Fruit fly (Drosophila melanogaster): Measurements from ENCODE around the gene PpD6.

PpD6 gene

dm6 chr2L:3158260-3159072 lies 49.0 kb downstream of the PpD6 start (continued):
- TF ChIP-seq CG3032 (tag; optimal IDR thresholded peaks at IDR 0.05) (peak; percentile 1), CG6808 (GFP tag; optimal IDR thresholded peaks at IDR 0.05) (peak; percentile 97), CG8632 (GFP tag; optimal IDR thresholded peaks at IDR 0.05) (no peak), CG4318 (GFP tag; optimal IDR thresholded peaks at IDR 0.05) (no peak), Sox15 (GFP tag; optimal IDR thresholded peaks at IDR 0.05) (no peak), Blimp-1 (GFP tag; optimal IDR thresholded peaks at IDR 0.05) (no peak), OdsH (GFP tag; optimal IDR thresholded peaks at IDR 0.05) (peak; percentile 34), CG8119 (GFP tag; IDR thresholded peaks at IDR 0.05) (no peak), Ets96B (tag; optimal IDR thresholded peaks at IDR 0.05) (peak; percentile 39), CG31627 (GFP tag; optimal IDR thresholded peaks at IDR 0.05) (peak; percentile 17), Hr39 (GFP tag; optimal IDR thresholded peaks at IDR 0.05) (no peak), Smox (GFP tag; optimal IDR thresholded peaks at IDR 0.05) (peak; percentile 57), CG15336 (GFP tag; IDR thresholded peaks at IDR 0.05) (peak; percentile 31; the same call in 1 of the 2 replicates), eg (GFP tag; IDR thresholded peaks at IDR 0.05) (0 out of 3 replicates have a peak, but pooled peaks have one; percentile 50), acj6 (GFP tag; optimal IDR thresholded peaks at IDR 0.05) (peak; percentile 36), esn (GFP tag; optimal IDR thresholded peaks at IDR 0.05) (peak; percentile 42), CG6854 (GFP tag; optimal IDR thresholded peaks at IDR 0.05) (peak; percentile 9), CG8319 (GFP tag; optimal IDR thresholded peaks at IDR 0.05) (no peak), Met (GFP tag; optimal IDR thresholded peaks at IDR 0.05) (peak; percentile 19), lz (GFP tag; optimal IDR thresholded peaks at IDR 0.05) (peak; percentile 49), Sox102F (GFP tag; optimal IDR thresholded peaks at IDR 0.05) (no peak), Hr4 (GFP tag; optimal IDR thresholded peaks at IDR 0.05) (peak; percentile 45), CG32006 (GFP tag; optimal IDR thresholded peaks at IDR 0.05) (peak; percentile 62), Eip93F (GFP tag; optimal IDR thresholded peaks at IDR 0.05) (no peak), CG9139 (GFP tag; optimal IDR thresholded peaks at IDR 0.05) (no peak), salr (GFP tag; optimal IDR thresholded peaks at IDR 0.05) (peak in 1 of 2 experiments; percentile 29), CG10631 (GFP tag; optimal IDR thresholded peaks at IDR 0.05) (peak; percentile 31), spab (GFP tag; optimal IDR thresholded peaks at IDR 0.05) (no peak)

dm6 chr2L:3159144-3160000 lies 49.9 kb downstream of the PpD6 start, which contains the start of the genes Mad and gkt:
Mad (minus strand) TSS chr2L:3159643.
gkt (plus strand) TSS chr2L:3159950.
- peak; percentile 6; the same call in 1 of the 2 replicates for TF ChIP-seq CG15336 (GFP tag; IDR thresholded peaks at IDR 0.05)
- TF ChIP-seq CG9139 (GFP tag; optimal IDR thresholded peaks at IDR 0.05), result peak; percentile 26
- TF ChIP-seq eg (GFP tag; IDR thresholded peaks at IDR 0.05), result peak; percentile 50; the same call in 1 of the 3 replicates
- TF ChIP-seq CG3032 (tag; optimal IDR thresholded peaks at IDR 0.05), result no peak
- no peak for TF ChIP-seq pdm3 (GFP tag; optimal IDR thresholded peaks at IDR 0.05)
- TF ChIP-seq ss (GFP tag; optimal IDR thresholded peaks at IDR 0.05), result peak; percentile 32 to 40
- peak; percentile 14 for TF ChIP-seq CG10631 (GFP tag; optimal IDR thresholded peaks at IDR 0.05)
- peak; percentile 49 for TF ChIP-seq CG16779 (tag; optimal IDR thresholded peaks at IDR 0.05)
- no peak for TF ChIP-seq Hr38 (GFP tag; optimal IDR thresholded peaks at IDR 0.05)
- no peak for TF ChIP-seq vri (GFP tag; optimal IDR thresholded peaks at IDR 0.05)
- no peak for TF ChIP-seq CG11902 (GFP tag; optimal IDR thresholded peaks at IDR 0.05)
- no peak for TF ChIP-seq CG11762 (GFP tag; optimal IDR thresholded peaks at IDR 0.05; ENCODE audit: insufficient read depth)
- TF ChIP-seq acj6 (GFP tag; optimal IDR thresholded peaks at IDR 0.05), result peak; percentile 61
- TF ChIP-seq achi (GFP tag; optimal IDR thresholded peaks at IDR 0.05), result no peak
- no peak for TF ChIP-seq Blimp-1 (GFP tag; optimal IDR thresholded peaks at IDR 0.05)
- 0 out of 2 replicates have a peak, but pooled peaks have one; percentile 11 for TF ChIP-seq Gug (GFP tag; IDR thresholded peaks at IDR 0.05)
- peak; percentile 49; the same call in 1 of the 3 replicates for TF ChIP-seq CG8119 (GFP tag; IDR thresholded peaks at IDR 0.05)
- peak; percentile 0 for TF ChIP-seq CG32006 (GFP tag; optimal IDR thresholded peaks at IDR 0.05)
- peak; percentile 39 for TF ChIP-seq Eip78C (GFP tag)
- no peak for TF ChIP-seq lz (GFP tag; optimal IDR thresholded peaks at IDR 0.05)
- peak; percentile 12 for TF ChIP-seq CG6276 (GFP tag; optimal IDR thresholded peaks at IDR 0.05)
- TF ChIP-seq dsx (GFP tag; optimal IDR thresholded peaks at IDR 0.05; ENCODE audit: poor library complexity, severe bottlenecking), result no peak

Measured in whole organism, prepupa.